Fruit fly (Drosophila melanogaster) whole organism, embryonic: Measurements from ENCODE around the gene Tfb5.

Experiments
- Atf-2 ChIP-seq: fragments of 200-800 bp; sonication (Bioruptor generic); optimal IDR thresholded peaks from 2 replicates; lab custom pipeline; 2016; ENCODE audit warnings: missing biosample characterization, missing genetic modification characterization
- Bdp1 ChIP-seq: fragments of 200-800 bp; sonication (Bioruptor generic); optimal IDR thresholded peaks from 3 replicates; lab custom pipeline; 2016; ENCODE audit warnings: missing biosample characterization, missing genetic modification characterization
- CG10274 ChIP-seq: fragments of 200-800 bp; sonication (Bioruptor generic); optimal IDR thresholded peaks from 3 replicates; lab custom pipeline; 2017; ENCODE audit warnings: missing biosample characterization, mild to moderate bottlenecking, missing genetic modification characterization
- CG10431 ChIP-seq: fragments of 200-800 bp; sonication (Bioruptor generic); optimal IDR thresholded peaks from 3 replicates; lab custom pipeline; 2018; ENCODE audit warnings: missing biosample characterization, mild to moderate bottlenecking, missing genetic modification characterization
- CG11085 ChIP-seq: fragments of 200-800 bp; sonication (Bioruptor generic); IDR thresholded peaks from 2 replicates; pipeline ENCODE4 v1.3.6; 2022; ENCODE audit warnings: missing biosample characterization, missing genetic modification characterization
- CG17328 ChIP-seq: fragments of 200-800 bp; sonication (Bioruptor generic); IDR thresholded peaks from 2 replicates; pipeline ENCODE4 v1.3.6; 2022; ENCODE audit warnings: missing biosample characterization, missing genetic modification characterization
- CG17829 ChIP-seq: fragments of 200-800 bp; optimal IDR thresholded peaks from 2 replicates; lab custom pipeline; 2019; ENCODE audit warnings: missing biosample characterization, mild to moderate bottlenecking, missing genetic modification characterization, moderate library complexity
- CG2678 ChIP-seq: fragments of 200-800 bp; sonication (Bioruptor generic); optimal IDR thresholded peaks from 3 replicates; lab custom pipeline; 2019; ENCODE audit warnings: missing biosample characterization, mild to moderate bottlenecking, missing genetic modification characterization, moderate library complexity
- CG3065 ChIP-seq: fragments of 200-800 bp; sonication (Bioruptor generic); optimal IDR thresholded peaks from 2 replicates; lab custom pipeline; 2016; ENCODE audit warnings: missing biosample characterization, missing genetic modification characterization
- CG3838 ChIP-seq: fragments of 200-800 bp; sonication (Bioruptor generic); optimal IDR thresholded peaks from 3 replicates; lab custom pipeline; 2016; ENCODE audit warnings: missing biosample characterization, missing genetic modification characterization
- CG4707 ChIP-seq: fragments of 200-800 bp; sonication (Bioruptor generic); optimal IDR thresholded peaks from 2 replicates; lab custom pipeline; 2018; ENCODE audit warnings: missing biosample characterization, mild to moderate bottlenecking, missing genetic modification characterization, moderate library complexity
- CG4820 ChIP-seq: fragments of 200-800 bp; sonication (Bioruptor generic); optimal IDR thresholded peaks from 3 replicates; lab custom pipeline; 2016; ENCODE audit warnings: missing biosample characterization, missing genetic modification characterization
- CG6765 ChIP-seq: fragments of 200-800 bp; sonication (Bioruptor generic); optimal IDR thresholded peaks from 3 replicates; lab custom pipeline; 2017; ENCODE audit warnings: missing biosample characterization, mild to moderate bottlenecking, missing genetic modification characterization
- CG6813 ChIP-seq: fragments of 200-800 bp; sonication (Bioruptor generic); optimal IDR thresholded peaks from 2 replicates; lab custom pipeline; 2017; ENCODE audit warnings: missing biosample characterization, missing genetic modification characterization, mild to moderate bottlenecking, moderate library complexity, missing genetic modification reagents
- CG7271 ChIP-seq: fragments of 200-800 bp; sonication (Bioruptor generic); optimal IDR thresholded peaks from 2 replicates; lab custom pipeline; 2018; ENCODE audit warnings: missing biosample characterization, mild to moderate bottlenecking, missing genetic modification characterization, moderate library complexity
- CG9215 ChIP-seq: fragments of 200-800 bp; sonication (Bioruptor generic); IDR thresholded peaks from 2 replicates; pipeline ENCODE4 v1.3.6; 2022; ENCODE audit warnings: missing biosample characterization, missing genetic modification characterization
- D ChIP-seq, 2 experiments: fragments of 200-800 bp in 1 of 2; fragments of >200 bp in 1 of 2; sonication (Bioruptor generic) in 1 of 2; optimal IDR thresholded peaks; 2 replicates in 1 of 2; 3 replicates in 1 of 2; lab custom pipeline; 2017; ENCODE audit warnings: mild to moderate bottlenecking in 1 of 2, missing biosample characterization in 1 of 2, missing genetic modification characterization in 1 of 2, missing genetic modification reagents in 1 of 2
- Fer1 ChIP-seq: fragments of 200-800 bp; sonication (Bioruptor generic); optimal IDR thresholded peaks from 2 replicates; lab custom pipeline; 2017; ENCODE audit warnings: missing biosample characterization, mild to moderate bottlenecking, missing genetic modification characterization
- GATAe ChIP-seq: fragments of 200-800 bp; sonication (Bioruptor generic); conservative IDR thresholded peaks from 2 replicates; pipeline ENCODE4 v1.3.6; 2022; ENCODE audit warnings: missing biosample characterization, missing genetic modification characterization
- Gug ChIP-seq: fragments of 200-800 bp; sonication (Bioruptor generic); IDR thresholded peaks from 4 replicates; pipeline ENCODE4 v1.3.6; 2022; ENCODE audit warnings: missing biosample characterization, missing genetic modification characterization
- Hey ChIP-seq: fragments of 200-800 bp; sonication (Bioruptor generic); optimal IDR thresholded peaks from 3 replicates; lab custom pipeline; 2018; ENCODE audit warnings: missing biosample characterization, mild to moderate bottlenecking, missing genetic modification characterization
- Kr ChIP-seq: fragments of 200-800 bp; sonication (Bioruptor generic); optimal IDR thresholded peaks from 2 replicates; lab custom pipeline; 2017; ENCODE audit warnings: missing biosample characterization, mild to moderate bottlenecking, missing genetic modification characterization
- Opbp ChIP-seq: fragments of 200-800 bp; sonication (Bioruptor generic); IDR thresholded peaks from 3 replicates; pipeline ENCODE4 v1.3.6; 2022; ENCODE audit warnings: missing biosample characterization, missing genetic modification characterization; ENCODE audit not compliant: partially characterized antibody
- Sry-β ChIP-seq: fragments of 200-800 bp; sonication (Bioruptor generic); optimal IDR thresholded peaks from 2 replicates; lab custom pipeline; 2018; ENCODE audit warnings: missing biosample characterization, mild to moderate bottlenecking, missing genetic modification characterization, moderate library complexity
- Sry-δ ChIP-seq: fragments of 200-800 bp; sonication (Bioruptor generic); optimal IDR thresholded peaks from 2 replicates; lab custom pipeline; 2016; ENCODE audit warnings: missing biosample characterization, missing genetic modification characterization
- Vsx1 ChIP-seq: fragments of 200-800 bp; sonication (Bioruptor generic); optimal IDR thresholded peaks from 2 replicates; lab custom pipeline; 2017; ENCODE audit warnings: missing biosample characterization, mild to moderate bottlenecking, missing genetic modification characterization, missing genetic modification reagents
- bigmax ChIP-seq: fragments of 200-800 bp; sonication (Bioruptor generic); optimal IDR thresholded peaks from 2 replicates; lab custom pipeline; 2018; ENCODE audit warnings: missing biosample characterization, mild to moderate bottlenecking, missing genetic modification characterization
- dm ChIP-seq: fragments of 200-800 bp; sonication (Bioruptor generic); optimal IDR thresholded peaks from 3 replicates; lab custom pipeline; 2016; ENCODE audit warnings: missing biosample characterization, missing genetic modification characterization
- dmrt99B ChIP-seq: fragments of 200-800 bp; sonication (Bioruptor generic); optimal IDR thresholded peaks from 2 replicates; lab custom pipeline; 2018; ENCODE audit warnings: missing biosample characterization, mild to moderate bottlenecking, missing genetic modification characterization, moderate library complexity
- fd96Cb ChIP-seq: fragments of 200-800 bp; sonication (Bioruptor generic); optimal IDR thresholded peaks from 2 replicates; lab custom pipeline; 2018; ENCODE audit warnings: missing biosample characterization, mild to moderate bottlenecking, missing genetic modification characterization, moderate library complexity
- gcm2 ChIP-seq: fragments of 200-800 bp; sonication (Bioruptor generic); optimal IDR thresholded peaks from 2 replicates; lab custom pipeline; 2016; ENCODE audit warnings: missing biosample characterization, missing genetic modification characterization
- jigr1 ChIP-seq: fragments of 200-800 bp; sonication (Bioruptor generic); IDR thresholded peaks from 3 replicates; pipeline ENCODE4 v1.3.6; 2022; ENCODE audit warnings: missing biosample characterization, missing genetic modification characterization
- jing ChIP-seq: fragments of 200-800 bp; sonication (Bioruptor generic); optimal IDR thresholded peaks from 2 replicates; lab custom pipeline; 2018; ENCODE audit warnings: missing biosample characterization, mild to moderate bottlenecking, missing genetic modification characterization
- ken ChIP-seq: fragments of 200-800 bp; sonication (Bioruptor generic); IDR thresholded peaks from 3 replicates; pipeline ENCODE4 v1.3.6; 2022; ENCODE audit warnings: missing biosample characterization, missing genetic modification characterization
- klu ChIP-seq: fragments of 200-800 bp; sonication (Bioruptor generic); IDR thresholded peaks from 2 replicates; pipeline ENCODE4 v1.3.6; 2022; ENCODE audit warnings: missing biosample characterization, missing genetic modification characterization
- lab ChIP-seq: fragments of 200-800 bp; sonication (Bioruptor generic); optimal IDR thresholded peaks from 3 replicates; lab custom pipeline; 2017; ENCODE audit warnings: missing biosample characterization, missing genetic modification characterization, mild to moderate bottlenecking, moderate library complexity, missing genetic modification reagents
- lilli ChIP-seq: fragments of 200-800 bp; sonication (Bioruptor generic); optimal IDR thresholded peaks from 3 replicates; lab custom pipeline; 2016; ENCODE audit warnings: missing biosample characterization, missing genetic modification characterization
- lmd ChIP-seq: fragments of 200-800 bp; sonication (Bioruptor generic); IDR thresholded peaks from 2 replicates; pipeline ENCODE4 v1.3.6; 2022; ENCODE audit warnings: missing biosample characterization, missing genetic modification characterization
- maf-S ChIP-seq: fragments of 200-800 bp; sonication (Bioruptor generic); optimal IDR thresholded peaks from 2 replicates; lab custom pipeline; 2016; ENCODE audit warnings: missing biosample characterization, missing genetic modification characterization
- nerfin-1 ChIP-seq: fragments of 200-800 bp; sonication (Bioruptor generic); optimal IDR thresholded peaks from 3 replicates; lab custom pipeline; 2019; ENCODE audit warnings: missing biosample characterization, mild to moderate bottlenecking, missing genetic modification characterization, moderate library complexity
- pnt ChIP-seq: fragments of 200-800 bp; sonication (Bioruptor generic); optimal IDR thresholded peaks from 3 replicates; lab custom pipeline; 2016; ENCODE audit warnings: missing biosample characterization, missing genetic modification characterization
- prd ChIP-seq, 3 experiments: fragments of >200 bp in 2 of 3; fragments of 200-800 bp in 1 of 3; sonication (Bioruptor generic) in 1 of 3; optimal IDR thresholded peaks in 2 of 3; IDR thresholded peaks in 1 of 3; 2 replicates in 2 of 3; 3 replicates in 1 of 3; pipeline versions ENCODE4 v1.3.6 to Lab custom; 2017 to 2022; ENCODE audit warnings: missing biosample characterization in 1 of 3, missing genetic modification characterization in 1 of 3
- seq ChIP-seq: fragments of 200-800 bp; sonication (Bioruptor generic); IDR thresholded peaks from 2 replicates; pipeline ENCODE4 v1.3.6; 2022; ENCODE audit warnings: missing biosample characterization, missing genetic modification characterization
- slp2 ChIP-seq: fragments of 200-800 bp; sonication (Bioruptor generic); optimal IDR thresholded peaks from 2 replicates; lab custom pipeline; 2016; ENCODE audit warnings: missing biosample characterization, missing genetic modification characterization
- sr ChIP-seq: fragments of 200-800 bp; sonication (Bioruptor generic); IDR thresholded peaks from 3 replicates; pipeline ENCODE4 v1.3.6; 2022; ENCODE audit warnings: missing biosample characterization, missing genetic modification characterization
- sug ChIP-seq: fragments of 200-800 bp; optimal IDR thresholded peaks from 2 replicates; lab custom pipeline; 2019; ENCODE audit warnings: missing biosample characterization, mild to moderate bottlenecking, missing genetic modification characterization, moderate library complexity
- trem ChIP-seq: fragments of 200-800 bp; optimal IDR thresholded peaks from 3 replicates; lab custom pipeline; 2019; ENCODE audit warnings: missing biosample characterization, mild to moderate bottlenecking, missing genetic modification characterization, moderate library complexity
- unpg ChIP-seq: fragments of 200-800 bp; sonication (Bioruptor generic); optimal IDR thresholded peaks from 3 replicates; lab custom pipeline; 2018; ENCODE audit warnings: missing biosample characterization, mild to moderate bottlenecking, missing genetic modification characterization, moderate library complexity
- wor ChIP-seq: fragments of 200-800 bp; sonication (Bioruptor generic); IDR thresholded peaks from 2 replicates; pipeline ENCODE4 v1.3.6; 2022; ENCODE audit warnings: missing biosample characterization, missing genetic modification characterization
- yki ChIP-seq: fragments of >200 bp; optimal IDR thresholded peaks from 3 replicates; lab custom pipeline; 2018

The Tfb5 gene

DNA sequence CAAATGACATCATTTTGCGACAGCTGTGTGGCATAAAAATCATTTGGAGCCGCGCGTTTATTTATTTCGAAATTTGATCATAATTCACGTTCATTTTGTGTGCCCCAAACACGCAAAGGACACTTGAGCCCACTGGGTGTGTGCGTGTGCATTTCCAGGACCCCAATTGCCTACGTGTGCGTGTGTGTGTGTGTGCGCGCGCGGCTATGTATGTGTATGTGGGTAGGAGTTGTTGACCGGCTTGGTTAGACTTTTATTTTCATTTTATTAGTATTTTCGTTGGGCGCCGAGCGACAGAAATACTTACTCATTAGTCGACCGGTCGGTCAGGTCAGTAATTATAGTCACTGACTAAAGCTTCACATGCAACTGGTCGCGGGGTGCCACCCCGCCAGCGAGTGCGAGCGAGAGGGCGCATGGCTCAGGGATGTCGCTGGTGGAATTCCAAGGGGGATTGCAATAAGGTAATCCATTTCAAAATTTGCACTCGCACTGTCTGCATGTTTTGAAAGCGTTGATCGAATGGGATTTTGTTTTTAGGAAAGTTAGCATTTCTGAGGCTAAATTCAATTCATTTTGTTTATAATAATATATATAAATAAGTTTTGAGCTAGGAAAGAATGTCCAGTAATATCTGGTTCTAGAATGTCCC is 33.0 kb upstream of the Tfb5 start (continued):
- TF ChIP-seq CG17328 (GFP tag; lab: Robert Waterston, UW) (0 out of 2 replicates have a peak, but pooled peaks have one; percentile 42), fd96Cb (peak; percentile 31), CG2678 (peak; percentile 55), CG3065 (no peak), Bdp1 (no peak), CG6813 (GFP tag; lab: Kevin White, UChicago) (peak; percentile 2), sr (no peak), lmd (peak; percentile 60), D (optimal IDR thresholded peaks at IDR 0.05; lab: Kevin White, UChicago) (no peak), D (GFP tag; optimal IDR thresholded peaks at IDR 0.05; lab: Kevin White, UChicago) (peak; percentile 46), dm (GFP tag; lab: Kevin White, UChicago) (no peak), jing (GFP tag; lab: Kevin White, UChicago) (no peak), pnt (peak; percentile 1), Sry-β (GFP tag; lab: Kevin White, UChicago) (no peak), CG11085 (GFP tag; lab: Robert Waterston, UW) (no peak), CG3838 (no peak), slp2 (GFP tag; lab: Kevin White, UChicago) (no peak), maf-S (GFP tag; lab: Kevin White, UChicago) (peak; percentile 7), lab (GFP tag; lab: Kevin White, UChicago) (peak; percentile 65), Gug (peak; percentile 70), seq (GFP tag; lab: Robert Waterston, UW) (peak; percentile 57), wor (no peak), Hey (tag; lab: Kevin White, UChicago) (no peak), CG4820 (peak; percentile 32), Kr (GFP tag; lab: Kevin White, UChicago) (no peak), gcm2 (GFP tag; lab: Kevin White, UChicago) (no peak), ken (0 out of 3 replicates have a peak, but pooled peaks have one; percentile 35), nerfin-1 (peak; percentile 67), Vsx1 (no peak), lilli (GFP tag; lab: Kevin White, UChicago) (peak; percentile 57), GATAe (GFP tag; lab: Robert Waterston, UW) (no peak), CG6765 (GFP tag; lab: Kevin White, UChicago) (no peak), Opbp (GFP tag; lab: Robert Waterston, UW) (no peak), unpg (GFP tag; lab: Kevin White, UChicago) (peak; percentile 31), CG17829 (no peak), jigr1 (GFP tag; lab: Robert Waterston, UW) (no peak), bigmax (no peak), yki (no peak), CG7271 (tag; lab: Kevin White, UChicago) (no peak), sug (no peak), Fer1 (GFP tag; lab: Kevin White, UChicago) (peak; percentile 17), CG9215 (GFP tag; lab: Robert Waterston, UW) (no peak), dmrt99B (peak; percentile 50), prd (optimal IDR thresholded peaks at IDR 0.05; lab: Kevin White, UChicago) (no peak), prd (GFP tag; IDR thresholded peaks at IDR 0.05; lab: Robert Waterston, UW) (no peak), CG10431 (no peak), Atf-2 (GFP tag; lab: Kevin White, UChicago) (no peak), trem (no peak), Sry-δ (GFP tag; lab: Kevin White, UChicago) (no peak), CG10274 (GFP tag; lab: Kevin White, UChicago) (no peak), CG4707 (no peak), klu (GFP tag; lab: Robert Waterston, UW) (no peak)
